Worm (Caenorhabditis elegans) whole organism, young adult: ENCODE results near the gene kin-15.

Experiments used
- B0035.1 ChIP-seq: sonication (generic microtip); optimal IDR thresholded peaks from 2 replicates; lab custom pipeline; 2016; ENCODE audit warnings: missing genetic modification characterization, mild to moderate bottlenecking, missing compliant biosample characterization, missing genotype, missing genetic modification reagents
- C06A6.2 ChIP-seq: fragments of 200-800 bp; sonication (Bioruptor generic); conservative IDR thresholded peaks from 2 replicates; pipeline ENCODE4 v1.3.6; 2022; ENCODE audit warnings: missing genetic modification characterization, missing compliant biosample characterization
- C17E4.6 ChIP-seq: fragments of 200-800 bp; sonication (Bioruptor generic); IDR thresholded peaks from 2 replicates; pipeline ENCODE4 v1.3.6; 2022; ENCODE audit warnings: missing genetic modification reagents, missing genetic modification characterization, missing compliant biosample characterization
- F10E7.11 ChIP-seq: sonication (generic microtip); optimal IDR thresholded peaks from 2 replicates; lab custom pipeline; 2017; ENCODE audit warnings: mild to moderate bottlenecking, missing genetic modification characterization, moderate library complexity, missing compliant biosample characterization
- F22D6.2 ChIP-seq: sonication (generic microtip); optimal IDR thresholded peaks from 2 replicates; lab custom pipeline; 2016; ENCODE audit warnings: mild to moderate bottlenecking, missing genetic modification characterization, missing compliant biosample characterization
- F39B2.1 ChIP-seq: fragments of 200-800 bp; sonication (Bioruptor generic); IDR thresholded peaks from 2 replicates; pipeline ENCODE4 v1.3.6; 2022; ENCODE audit warnings: missing genetic modification reagents, missing genetic modification characterization, missing compliant biosample characterization
- F57C9.4 ChIP-seq: sonication (generic microtip); optimal IDR thresholded peaks from 2 replicates; lab custom pipeline; 2017; ENCODE audit warnings: mild to moderate bottlenecking, missing genetic modification characterization, missing compliant biosample characterization
- Y53F4B.3 ChIP-seq: fragments of 200-800 bp; sonication (Bioruptor generic); IDR thresholded peaks from 2 replicates; pipeline ENCODE4 v1.3.6; 2022; ENCODE audit warnings: missing genetic modification reagents, missing genetic modification characterization, missing compliant biosample characterization
- Y53G8AR.9 ChIP-seq: fragments of 200-800 bp; sonication (Bioruptor generic); conservative IDR thresholded peaks from 2 replicates; pipeline ENCODE4 v1.3.6; 2022; ENCODE audit warnings: missing genetic modification reagents, missing genetic modification characterization, missing compliant biosample characterization
- Y79H2A.3 ChIP-seq: fragments of 200-800 bp; sonication (Bioruptor generic); conservative IDR thresholded peaks from 2 replicates; pipeline ENCODE4 v1.3.6; 2022; ENCODE audit warnings: missing genetic modification reagents, missing genetic modification characterization, missing compliant biosample characterization
- Y95B8A.8 ChIP-seq: fragments of 200-800 bp; sonication (Bioruptor generic); IDR thresholded peaks from 2 replicates; pipeline ENCODE4 v1.3.6; 2022; ENCODE audit warnings: missing genetic modification reagents, missing genetic modification characterization, missing compliant biosample characterization
- aptf-2 ChIP-seq: fragments of 200-800 bp; sonication (Bioruptor generic); conservative IDR thresholded peaks from 2 replicates; pipeline ENCODE4 v1.3.6; 2022; ENCODE audit warnings: missing genetic modification reagents, missing genetic modification characterization, missing compliant biosample characterization
- cebp-1 ChIP-seq, 2 experiments: fragments of 200-800 bp in 1 of 2; sonication (Bioruptor generic) in 1 of 2; sonication (generic microtip) in 1 of 2; IDR thresholded peaks in 1 of 2; optimal IDR thresholded peaks in 1 of 2; 2 replicates each; pipeline versions ENCODE4 v1.3.6 to Lab custom; 2017 to 2022; ENCODE audit warnings: missing compliant biosample characterization in 2 of 2, missing genetic modification characterization in 2 of 2, mild to moderate bottlenecking in 1 of 2, missing genetic modification reagents in 1 of 2, moderate library complexity in 1 of 2
- cebp-2 ChIP-seq: fragments of 200-800 bp; sonication (Bioruptor generic); IDR thresholded peaks from 2 replicates; pipeline ENCODE4 v1.3.6; 2022; ENCODE audit warnings: missing genetic modification characterization, missing compliant biosample characterization
- ceh-79 ChIP-seq: sonication (generic microtip); optimal IDR thresholded peaks from 2 replicates; lab custom pipeline; 2017; ENCODE audit warnings: mild to moderate bottlenecking, missing genetic modification characterization, missing compliant biosample characterization
- dpff-1 ChIP-seq: sonication (generic microtip); optimal IDR thresholded peaks from 2 replicates; lab custom pipeline; 2017; ENCODE audit warnings: mild to moderate bottlenecking, missing genetic modification characterization, missing compliant biosample characterization
- egl-44 ChIP-seq: fragments of 200-800 bp; sonication (Bioruptor generic); IDR thresholded peaks from 2 replicates; pipeline ENCODE4 v1.3.6; 2022; ENCODE audit warnings: missing genetic modification reagents, missing genetic modification characterization, missing compliant biosample characterization
- egrh-3 ChIP-seq: fragments of 200-800 bp; sonication (Bioruptor generic); IDR thresholded peaks from 2 replicates; pipeline ENCODE4 v1.3.6; 2022; ENCODE audit warnings: missing genetic modification reagents, missing genetic modification characterization, missing compliant biosample characterization
- fkh-3 ChIP-seq: sonication (generic microtip); optimal IDR thresholded peaks from 2 replicates; lab custom pipeline; 2016; ENCODE audit warnings: mild to moderate bottlenecking, missing genetic modification characterization, missing compliant biosample characterization
- hlh-12 ChIP-seq: sonication (generic microtip); optimal IDR thresholded peaks from 2 replicates; lab custom pipeline; 2016; ENCODE audit warnings: missing genetic modification characterization, missing compliant biosample characterization
- hsf-1 ChIP-seq: fragments of 200-800 bp; sonication (Bioruptor generic); IDR thresholded peaks from 2 replicates; pipeline ENCODE4 v1.3.6; 2022; ENCODE audit warnings: missing genetic modification reagents, missing genetic modification characterization, missing compliant biosample characterization
- let-607 ChIP-seq, 2 experiments: fragments of 200-800 bp in 1 of 2; sonication (Bioruptor generic) in 1 of 2; sonication (generic microtip) in 1 of 2; optimal IDR thresholded peaks; 2 replicates each; lab custom pipeline; 2016 to 2018; ENCODE audit warnings: mild to moderate bottlenecking in 2 of 2, missing compliant biosample characterization in 2 of 2, missing genetic modification characterization in 2 of 2, moderate library complexity in 2 of 2, missing genotype in 1 of 2
- lin-35 ChIP-seq, 3 experiments: fragments of 150-350 bp in 2 of 3; sonication (generic microtip) in 1 of 3; optimal IDR thresholded peaks; 2 replicates each; lab custom pipeline; 2014 to 2018; ENCODE audit warnings: missing biosample characterization in 3 of 3, missing genetic modification characterization in 3 of 3, missing genetic modification reagents in 3 of 3
- lin-40 ChIP-seq: sonication (generic microtip); optimal IDR thresholded peaks from 2 replicates; lab custom pipeline; 2016; ENCODE audit warnings: missing genetic modification characterization, mild to moderate bottlenecking, missing compliant biosample characterization, missing genotype, missing genetic modification reagents
- lsy-27 ChIP-seq: sonication (generic microtip); optimal IDR thresholded peaks from 2 replicates; lab custom pipeline; 2017; ENCODE audit warnings: missing genetic modification characterization, mild to moderate bottlenecking, missing compliant biosample characterization, antibody characterized with exemption, missing genotype, borderline replicate concordance; ENCODE audit not compliant: insufficient read depth
- madf-8 ChIP-seq: fragments of 200-800 bp; sonication (Bioruptor generic); conservative IDR thresholded peaks from 2 replicates; pipeline ENCODE4 v1.3.6; 2022; ENCODE audit warnings: missing genetic modification reagents, missing genetic modification characterization, missing compliant biosample characterization
- mcd-1 ChIP-seq: fragments of 200-800 bp; sonication (Bioruptor generic); IDR thresholded peaks from 2 replicates; pipeline ENCODE4 v1.3.6; 2022; ENCODE audit warnings: missing genetic modification reagents, missing genetic modification characterization, missing compliant biosample characterization
- mxl-1 ChIP-seq: sonication (generic microtip); optimal IDR thresholded peaks from 2 replicates; lab custom pipeline; 2016; ENCODE audit warnings: missing genetic modification characterization, missing compliant biosample characterization
- nfya-2 ChIP-seq: fragments of 200-800 bp; sonication (Bioruptor generic); IDR thresholded peaks from 2 replicates; pipeline ENCODE4 v1.3.6; 2022; ENCODE audit warnings: missing genetic modification reagents, missing genetic modification characterization, missing compliant biosample characterization
- nhr-27 ChIP-seq: fragments of 200-800 bp; sonication (Bioruptor generic); optimal IDR thresholded peaks from 2 replicates; lab custom pipeline; 2018; ENCODE audit warnings: mild to moderate bottlenecking, missing genetic modification characterization, moderate library complexity, missing compliant biosample characterization
- snpc-1.1 ChIP-seq: sonication (generic microtip); optimal IDR thresholded peaks from 2 replicates; lab custom pipeline; 2017; ENCODE audit warnings: missing genetic modification characterization, mild to moderate bottlenecking, missing compliant biosample characterization, antibody characterized with exemption, moderate library complexity, missing genotype, missing genetic modification reagents; ENCODE audit not compliant: insufficient read depth
- snpc-1.3 ChIP-seq: sonication (generic microtip); optimal IDR thresholded peaks from 2 replicates; lab custom pipeline; 2017; ENCODE audit warnings: missing genetic modification characterization, mild to moderate bottlenecking, missing compliant biosample characterization, antibody characterized with exemption, moderate library complexity, missing genotype, missing genetic modification reagents; ENCODE audit not compliant: insufficient read depth
- sptf-2 ChIP-seq: fragments of 200-800 bp; sonication (Bioruptor generic); optimal IDR thresholded peaks from 2 replicates; lab custom pipeline; 2018; ENCODE audit warnings: mild to moderate bottlenecking, missing genetic modification characterization, missing compliant biosample characterization
- tbp1 ChIP-seq: fragments of 200-800 bp; sonication (Bioruptor generic); optimal IDR thresholded peaks from 2 replicates; lab custom pipeline; 2018; ENCODE audit warnings: mild to moderate bottlenecking, missing genetic modification characterization, missing compliant biosample characterization
- unc-62 ChIP-seq: fragments of 150-350 bp; optimal IDR thresholded peaks from 2 replicates; lab custom pipeline; 2014; ENCODE audit warnings: missing biosample characterization, missing genetic modification reagents, missing genetic modification characterization
- ztf-18 ChIP-seq: sonication (generic microtip); optimal IDR thresholded peaks from 2 replicates; lab custom pipeline; 2016; ENCODE audit warnings: missing genotype, mild to moderate bottlenecking, missing genetic modification characterization, missing compliant biosample characterization
- ztf-25 ChIP-seq: fragments of 200-800 bp; sonication (Bioruptor generic); IDR thresholded peaks from 2 replicates; pipeline ENCODE4 v1.3.6; 2022; ENCODE audit warnings: missing genetic modification reagents, missing genetic modification characterization, missing compliant biosample characterization
- ztf-26 ChIP-seq: sonication (generic microtip); optimal IDR thresholded peaks from 2 replicates; lab custom pipeline; 2017; ENCODE audit warnings: missing genetic modification characterization, missing compliant biosample characterization
- ztf-6 ChIP-seq: fragments of 200-800 bp; sonication (Bioruptor generic); IDR thresholded peaks from 2 replicates; pipeline ENCODE4 v1.3.6; 2022; ENCODE audit warnings: missing genetic modification reagents, missing genetic modification characterization, missing compliant biosample characterization

kin-15 gene

DNA sequence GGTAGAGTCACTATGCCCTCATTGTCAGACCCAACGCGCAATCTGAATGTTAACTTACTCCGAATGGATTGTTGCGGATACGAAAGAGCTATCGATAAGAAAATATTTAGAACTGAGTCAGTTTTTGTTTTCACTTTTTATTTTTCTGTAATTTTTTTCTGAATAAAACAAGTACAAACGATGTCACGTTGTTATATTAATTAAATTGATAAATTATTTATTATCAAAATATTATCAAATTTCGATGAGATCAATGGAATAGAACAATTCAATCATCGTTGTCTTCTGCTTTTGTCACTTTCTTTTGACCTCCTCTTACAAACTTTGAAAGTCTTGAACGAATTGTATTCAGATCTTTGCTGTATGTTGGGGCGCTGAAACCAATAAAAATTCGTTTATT lies 26.5 kb downstream of the kin-15 start, which contains the start of gene mpz-6:
TSS of gene mpz-6 (minus strand) at position 101 of the 400 bp plus-strand sequence.
- TF ChIP-seq Y79H2A.3 (GFP tag; lab: Robert Waterston, UW) = no peak
- TF ChIP-seq cebp-2 (GFP tag; lab: Robert Waterston, UW) = no peak
- no peak for TF ChIP-seq egl-44 (GFP tag; lab: Robert Waterston, UW)
- no peak for TF ChIP-seq F39B2.1 (GFP tag; lab: Robert Waterston, UW)

DNA sequence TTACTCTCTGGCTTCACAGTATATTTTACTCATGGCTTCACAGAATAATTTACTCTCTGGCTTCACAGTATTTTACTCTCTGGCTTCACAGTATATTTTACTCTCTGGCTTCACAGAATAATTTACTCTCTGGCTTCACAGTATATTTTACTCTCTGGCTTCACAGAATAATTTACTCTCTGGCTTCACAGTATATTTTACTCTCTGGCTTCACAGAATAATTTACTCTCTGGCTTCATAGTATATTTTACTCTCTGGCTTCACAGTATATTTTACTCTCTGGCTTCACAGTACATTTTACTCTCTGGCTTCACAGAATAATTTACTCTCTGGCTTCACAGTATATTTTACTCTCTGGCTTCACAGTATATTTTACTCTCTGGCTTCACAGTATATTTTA lies 28.5 kb downstream of the kin-15 start:
- TF ChIP-seq egrh-3 = peak; percentile 94

- TF ChIP-seq hlh-12 (tag; lab: Kevin White, UChicago) (no peak), nfya-2 (no peak), Y53G8AR.9 (GFP tag; lab: Robert Waterston, UW) (no peak), mcd-1 (no peak), aptf-2 (no peak), nhr-27 (no peak), egl-44 (GFP tag; lab: Robert Waterston, UW) (no peak), mxl-1 (no peak), ztf-18 (tag; lab: Kevin White, UChicago) (no peak), lsy-27 (no peak), C06A6.2 (no peak), dpff-1 (tag; lab: Kevin White, UChicago) (no peak)
Observed at ce11 chrII:9403846-9404245, 29.7 kb downstream of the kin-15 start, which contains the start of gene Y51B9A.5. Gene Y51B9A.5, plus strand, starts transcription at chrII:9404146.

DNA sequence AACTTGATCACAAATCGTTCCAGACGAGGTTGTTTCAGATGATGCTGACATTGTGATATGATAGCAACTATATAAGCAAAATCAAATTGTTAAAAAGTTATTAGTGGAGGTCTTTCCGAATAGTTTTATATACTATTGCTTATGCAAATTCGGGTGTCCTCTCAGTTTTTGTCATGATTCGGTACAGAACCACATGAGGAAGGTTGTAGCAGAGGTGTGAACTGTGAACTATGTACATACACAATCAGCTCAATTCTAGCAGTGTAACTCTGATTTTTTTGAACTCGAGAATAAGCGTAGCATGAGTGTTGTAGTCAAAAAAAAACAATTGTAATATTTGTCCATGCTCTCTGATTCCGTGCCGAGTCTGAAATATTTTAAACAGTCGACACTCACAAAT lies 30.4 kb downstream of the kin-15 start, which contains the start of gene Y51B9A.6:
TSS of gene Y51B9A.6 (minus strand) at position 101 of the 400 bp plus-strand sequence.
- TF ChIP-seq ceh-79 (tag; lab: Kevin White, UChicago) (no peak), dpff-1 (tag; lab: Kevin White, UChicago) (no peak), F10E7.11 (tag; lab: Kevin White, UChicago) (no peak), aptf-2 (no peak), egl-44 (GFP tag; lab: Robert Waterston, UW) (no peak), cebp-1 (GFP tag; IDR thresholded peaks at IDR 0.05; lab: Robert Waterston, UW) (no peak), cebp-1 (tag; optimal IDR thresholded peaks at IDR 0.05; lab: Kevin White, UChicago) (no peak), F22D6.2 (tag; lab: Kevin White, UChicago) (no peak), Y95B8A.8 (no peak), ztf-26 (tag; lab: Kevin White, UChicago) (no peak), lin-40 (tag; lab: Kevin White, UChicago) (no peak), F57C9.4 (tag; lab: Kevin White, UChicago) (no peak), ztf-25 (GFP tag; lab: Robert Waterston, UW) (no peak), sptf-2 (GFP tag; lab: Kevin White, UChicago) (no peak), fkh-3 (no peak)
- TF ChIP-seq, all 124 proteins: peak for 0

ce11 chrII:9399746-9400145 lies 33.8 kb downstream of the kin-15 start, which contains the start of gene Y51B9A.7:
Gene Y51B9A.7, plus strand, starts transcription at chrII:9400046.
- no peak for TF ChIP-seq ceh-79 (tag; lab: Kevin White, UChicago)
- no peak for TF ChIP-seq hsf-1 (GFP tag; lab: Robert Waterston, UW)
- TF ChIP-seq snpc-1.3 (tag; lab: Kevin White, UChicago) = no peak
- no peak for TF ChIP-seq cebp-1 (GFP tag; IDR thresholded peaks at IDR 0.05; lab: Robert Waterston, UW)
- TF ChIP-seq cebp-1 (tag; optimal IDR thresholded peaks at IDR 0.05; lab: Kevin White, UChicago) = no peak
- TF ChIP-seq Y53F4B.3 = no peak
- no peak for TF ChIP-seq ztf-6 (GFP tag; lab: Robert Waterston, UW)
- no peak for TF ChIP-seq tbp1 (GFP tag; lab: Kevin White, UChicago)
- no peak for TF ChIP-seq mcd-1
- TF ChIP-seq unc-62 (GFP tag; lab: Kevin White, UChicago) = no peak
- no peak for TF ChIP-seq lin-35 (GFP tag; optimal IDR thresholded peaks at IDR 0.05; lab: Kevin White, UChicago)
- no peak for TF ChIP-seq let-607 (tag; optimal IDR thresholded peaks at IDR 0.05; lab: Kevin White, UChicago)
- no peak for TF ChIP-seq madf-8 (GFP tag; lab: Robert Waterston, UW)
- TF ChIP-seq lin-40 (tag; lab: Kevin White, UChicago) = no peak
- no peak for TF ChIP-seq F39B2.1 (GFP tag; lab: Robert Waterston, UW)
- TF ChIP-seq snpc-1.1 (tag; lab: Kevin White, UChicago) = no peak
- no peak for TF ChIP-seq C17E4.6 (GFP tag; lab: Robert Waterston, UW)
- TF ChIP-seq B0035.1 (tag; lab: Kevin White, UChicago) = no peak
